Worm (Caenorhabditis elegans) whole organism, early embryonic: ENCODE results near the gene C16C8.18.

ENCODE experiments used
- B0310.2 ChIP-seq: sonication (generic microtip); optimal IDR thresholded peaks from 2 replicates; lab custom pipeline; 2016; ENCODE audit warnings: mild to moderate bottlenecking, missing genetic modification characterization, missing compliant biosample characterization
- F13C5.2 ChIP-seq: sonication (generic microtip); optimal IDR thresholded peaks from 2 replicates; lab custom pipeline; 2017; ENCODE audit warnings: mild to moderate bottlenecking, missing genetic modification characterization, inconsistent platforms, missing compliant biosample characterization
- aly-1 ChIP-seq: sonication (generic microtip); optimal IDR thresholded peaks from 2 replicates; lab custom pipeline; 2016; ENCODE audit warnings: missing genetic modification characterization, missing compliant biosample characterization
- ama-1 ChIP-seq: fragments of 150-350 bp; optimal IDR thresholded peaks from 2 replicates; lab custom pipeline; 2014
- ceh-13 ChIP-seq: fragments of 200-800 bp; sonication (Bioruptor generic); optimal IDR thresholded peaks from 2 replicates; lab custom pipeline; 2018; ENCODE audit warnings: mild to moderate bottlenecking, missing genetic modification characterization, missing compliant biosample characterization
- ceh-36 ChIP-seq: sonication (generic microtip); optimal IDR thresholded peaks from 2 replicates; lab custom pipeline; 2016; ENCODE audit warnings: missing genetic modification characterization, inconsistent platforms, missing compliant biosample characterization
- ets-7 ChIP-seq: sonication (generic microtip); optimal IDR thresholded peaks from 2 replicates; lab custom pipeline; 2016; ENCODE audit warnings: missing genotype, missing genetic modification characterization, missing compliant biosample characterization
- flt-1 ChIP-seq: fragments of 200-800 bp; sonication (Bioruptor generic); IDR thresholded peaks from 2 replicates; pipeline ENCODE4 v1.3.6; 2022; ENCODE audit warnings: missing genetic modification characterization, missing compliant biosample characterization
- hmbx-1 ChIP-seq: sonication (generic microtip); optimal IDR thresholded peaks from 2 replicates; lab custom pipeline; 2016; ENCODE audit warnings: mild to moderate bottlenecking, missing genetic modification characterization, missing compliant biosample characterization
- hmg-4 ChIP-seq: fragments of 200-800 bp; sonication (Bioruptor generic); optimal IDR thresholded peaks from 2 replicates; lab custom pipeline; 2018; ENCODE audit warnings: mild to moderate bottlenecking, missing genetic modification characterization, missing compliant biosample characterization
- hnd-1 ChIP-seq: sonication (generic microtip); optimal IDR thresholded peaks from 2 replicates; lab custom pipeline; 2016; ENCODE audit warnings: missing genetic modification characterization, missing compliant biosample characterization
- pes-1 ChIP-seq: fragments of 200-800 bp; sonication (Bioruptor generic); IDR thresholded peaks from 2 replicates; pipeline ENCODE4 v1.3.6; 2022; ENCODE audit warnings: missing genetic modification reagents, missing genetic modification characterization, missing compliant biosample characterization
- scrt-1 ChIP-seq: fragments of 200-800 bp; sonication (Bioruptor generic); IDR thresholded peaks from 2 replicates; pipeline ENCODE4 v1.3.6; 2022; ENCODE audit warnings: missing genetic modification characterization, missing compliant biosample characterization
- sea-1 ChIP-seq: fragments of 200-800 bp; sonication (Bioruptor generic); conservative IDR thresholded peaks from 2 replicates; pipeline ENCODE4 v1.3.6; 2022; ENCODE audit warnings: missing genetic modification characterization, missing compliant biosample characterization
- tbx-11 ChIP-seq: fragments of 200-800 bp; sonication (Bioruptor generic); IDR thresholded peaks from 2 replicates; pipeline ENCODE4 v1.3.6; 2022; ENCODE audit warnings: missing genetic modification characterization, missing compliant biosample characterization
- tbx-37 ChIP-seq: fragments of 200-800 bp; sonication (Bioruptor generic); conservative IDR thresholded peaks from 2 replicates; pipeline ENCODE4 v1.3.6; 2022; ENCODE audit warnings: missing genetic modification reagents, missing genetic modification characterization, missing compliant biosample characterization
- tra-4 ChIP-seq: sonication (generic microtip); optimal IDR thresholded peaks from 2 replicates; lab custom pipeline; 2017; ENCODE audit warnings: missing genetic modification characterization, missing compliant biosample characterization

Gene C16C8.18

DNA sequence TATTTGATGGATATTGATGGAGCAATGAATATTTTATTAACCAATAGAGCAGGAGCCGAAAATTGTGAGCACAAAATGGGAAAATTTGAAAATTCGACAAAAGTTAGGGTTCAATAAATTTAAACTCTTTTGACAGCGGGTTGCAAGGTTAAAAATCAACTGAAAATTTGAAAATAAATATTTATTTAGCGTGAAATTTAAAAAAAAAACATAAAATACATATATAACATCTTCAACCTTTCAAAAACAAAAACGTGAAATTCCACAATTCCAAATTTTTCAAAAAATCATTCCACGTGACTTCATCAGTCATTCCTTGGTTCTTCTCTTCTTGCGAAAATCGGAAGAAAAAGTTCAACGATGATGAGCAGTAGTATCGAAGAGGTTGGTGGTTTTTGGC lies at the start of gene C16C8.18:
TSS of gene C16C8.18 (plus strand) at position 301 of the 400 bp plus-strand sequence.
- TF ChIP-seq ceh-13 (GFP tag; lab: Kevin White, UChicago) (no peak), ceh-36 (tag; lab: Kevin White, UChicago) (no peak), aly-1 (tag; lab: Kevin White, UChicago) (no peak), ama-1 (lab: Kevin White, UChicago) (no peak), scrt-1 (no peak), sea-1 (GFP tag; lab: Robert Waterston, UW) (no peak), tbx-11 (no peak), hmg-4 (GFP tag; lab: Kevin White, UChicago) (no peak), flt-1 (GFP tag; lab: Robert Waterston, UW) (no peak), ets-7 (tag; lab: Kevin White, UChicago) (no peak), tbx-37 (GFP tag; lab: Robert Waterston, UW) (no peak), pes-1 (no peak), tra-4 (tag; lab: Kevin White, UChicago) (no peak), B0310.2 (no peak), hnd-1 (tag; lab: Kevin White, UChicago) (no peak), hmbx-1 (tag; lab: Kevin White, UChicago) (no peak), F13C5.2 (tag; lab: Kevin White, UChicago) (no peak)

ce11 chrII:3381510-3381909 lies 48.0 kb upstream of the C16C8.18 start, which contains the start of gene T06D4.1:
T06D4.1 (plus strand) TSS chrII:3381830.
- TF ChIP-seq ceh-13 (GFP tag; lab: Kevin White, UChicago), result no peak
- no peak for TF ChIP-seq tra-4 (tag; lab: Kevin White, UChicago)
- no peak for TF ChIP-seq flt-1 (GFP tag; lab: Robert Waterston, UW)
- no peak for TF ChIP-seq hmbx-1 (tag; lab: Kevin White, UChicago)

- TF ChIP-seq hmbx-1 (tag; lab: Kevin White, UChicago) (no peak), ets-7 (tag; lab: Kevin White, UChicago) (no peak), tbx-11 (no peak), tbx-37 (GFP tag; lab: Robert Waterston, UW) (no peak), hnd-1 (tag; lab: Kevin White, UChicago) (no peak)
Observed at ce11 chrII:3383116-3383515, 46.4 kb upstream of the C16C8.18 start.

DNA sequence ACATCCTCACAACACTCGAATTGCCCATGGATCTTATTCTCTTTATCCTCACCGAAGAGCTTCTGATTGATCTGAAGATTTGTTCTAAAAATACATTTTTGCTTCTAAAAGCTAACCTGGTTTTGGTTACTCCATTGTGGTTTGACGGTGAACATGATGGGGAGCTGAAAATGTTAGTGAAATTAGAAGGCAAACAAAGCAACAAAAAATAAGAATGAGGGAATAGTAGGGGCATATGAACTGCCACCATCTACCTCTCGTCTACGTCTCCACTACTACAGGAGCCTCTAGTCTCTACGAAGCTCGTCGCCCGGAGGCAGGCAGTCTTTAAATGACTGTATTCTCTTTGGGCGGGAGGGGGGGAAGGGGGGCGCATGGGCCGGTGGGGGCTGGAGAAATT lies 43.8 kb upstream of the C16C8.18 start, which contains the start of gene T06D4.2:
TSS of gene T06D4.2 (minus strand) at position 170 of the 400 bp plus-strand sequence.
- TF ChIP-seq aly-1 (tag; lab: Kevin White, UChicago) (no peak), sea-1 (GFP tag; lab: Robert Waterston, UW) (no peak), hmg-4 (GFP tag; lab: Kevin White, UChicago) (no peak), hnd-1 (tag; lab: Kevin White, UChicago) (no peak), tbx-11 (no peak), tra-4 (tag; lab: Kevin White, UChicago) (no peak), ceh-13 (GFP tag; lab: Kevin White, UChicago) (no peak), flt-1 (GFP tag; lab: Robert Waterston, UW) (no peak), F13C5.2 (tag; lab: Kevin White, UChicago) (no peak), pes-1 (no peak), B0310.2 (no peak), ets-7 (tag; lab: Kevin White, UChicago) (no peak), scrt-1 (no peak), tbx-37 (GFP tag; lab: Robert Waterston, UW) (no peak), hmbx-1 (tag; lab: Kevin White, UChicago) (no peak), ama-1 (lab: Kevin White, UChicago) (no peak)

- TF ChIP-seq F13C5.2 (tag; lab: Kevin White, UChicago), result no peak
- TF ChIP-seq sea-1 (GFP tag; lab: Robert Waterston, UW), result no peak
- no peak for TF ChIP-seq ceh-36 (tag; lab: Kevin White, UChicago)
- TF ChIP-seq tra-4 (tag; lab: Kevin White, UChicago), result no peak
- no peak for TF ChIP-seq pes-1
- no peak for TF ChIP-seq ama-1 (lab: Kevin White, UChicago)
- no peak for TF ChIP-seq tbx-37 (GFP tag; lab: Robert Waterston, UW)
- TF ChIP-seq ets-7 (tag; lab: Kevin White, UChicago), result no peak
- no peak for TF ChIP-seq tbx-11
- TF ChIP-seq hmg-4 (GFP tag; lab: Kevin White, UChicago), result no peak
- no peak for TF ChIP-seq hmbx-1 (tag; lab: Kevin White, UChicago)
- TF ChIP-seq ceh-13 (GFP tag; lab: Kevin White, UChicago), result no peak
- TF ChIP-seq flt-1 (GFP tag; lab: Robert Waterston, UW), result no peak
- no peak for TF ChIP-seq hnd-1 (tag; lab: Kevin White, UChicago)
- TF ChIP-seq B0310.2, result no peak
- no peak for TF ChIP-seq aly-1 (tag; lab: Kevin White, UChicago)
- no peak for TF ChIP-seq scrt-1
Observed at ce11 chrII:3387503-3387902, 42.0 kb upstream of the C16C8.18 start, which contains the start of gene T06D4.6. T06D4.6 (minus strand) TSS chrII:3387603.

DNA sequence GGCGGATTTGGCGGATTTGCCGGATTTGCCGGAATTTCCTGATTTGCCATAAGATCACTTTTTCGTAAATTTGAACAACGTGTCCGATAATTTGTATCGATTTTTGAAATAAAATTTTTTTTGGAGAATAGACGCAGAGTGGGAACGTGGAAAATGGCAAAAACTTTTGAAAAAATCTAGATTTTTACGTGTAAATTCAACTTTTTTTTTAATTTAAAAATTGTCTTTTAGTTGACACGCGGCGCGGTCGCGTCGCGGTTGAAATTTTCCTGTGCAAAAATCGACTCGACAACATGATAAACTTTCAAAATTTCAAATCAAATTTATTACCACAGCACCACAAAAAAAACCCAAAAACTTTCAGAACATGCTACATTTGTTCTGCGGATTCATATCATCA lies 34.0 kb upstream of the C16C8.18 start, which contains the start of gene nep-20:
TSS of gene nep-20 (minus strand) at position 101 of the 400 bp plus-strand sequence.
- TF ChIP-seq F13C5.2 (tag; lab: Kevin White, UChicago) (no peak), tbx-37 (GFP tag; lab: Robert Waterston, UW) (no peak), ama-1 (lab: Kevin White, UChicago) (no peak), pes-1 (no peak), aly-1 (tag; lab: Kevin White, UChicago) (no peak), ets-7 (tag; lab: Kevin White, UChicago) (no peak)

DNA sequence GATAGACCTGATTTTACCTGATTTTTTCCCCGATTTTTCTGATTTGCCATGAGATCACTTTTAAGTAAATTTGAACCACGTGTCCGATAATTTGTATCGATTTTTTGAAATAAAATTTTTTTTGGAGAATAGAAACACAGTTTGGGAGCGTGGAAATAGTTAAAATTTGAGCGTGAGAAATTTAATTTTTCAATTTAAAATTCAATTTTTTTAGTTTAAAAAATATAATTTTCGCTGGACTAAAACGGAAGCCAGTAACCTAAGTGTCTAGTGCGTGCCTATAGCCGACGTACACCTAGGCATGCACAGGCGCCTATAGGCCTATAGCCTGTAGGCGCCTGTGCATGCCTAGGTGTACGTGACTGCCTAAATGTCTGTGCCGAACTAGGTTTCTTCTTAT lies 30.3 kb upstream of the C16C8.18 start, which contains the start of gene nep-9:
TSS of gene nep-9 (minus strand) at position 101 of the 400 bp plus-strand sequence.
- no peak for TF ChIP-seq pes-1
- no peak for TF ChIP-seq aly-1 (tag; lab: Kevin White, UChicago)
- no peak for TF ChIP-seq scrt-1
- no peak for TF ChIP-seq tbx-37 (GFP tag; lab: Robert Waterston, UW)
- no peak for TF ChIP-seq hnd-1 (tag; lab: Kevin White, UChicago)
- TF ChIP-seq hmg-4 (GFP tag; lab: Kevin White, UChicago), result no peak
- TF ChIP-seq ets-7 (tag; lab: Kevin White, UChicago), result no peak
- TF ChIP-seq flt-1 (GFP tag; lab: Robert Waterston, UW), result no peak
- no peak for TF ChIP-seq sea-1 (GFP tag; lab: Robert Waterston, UW)
